Worm (Caenorhabditis elegans) whole organism, young adult: ENCODE data around the gene fbxa-15.

Source experiments
- B0019.2 ChIP-seq: fragments of 200-800 bp; sonication (Bioruptor generic); conservative IDR thresholded peaks from 2 replicates; pipeline ENCODE4 v1.3.6; 2022; ENCODE audit warnings: missing genetic modification reagents, missing genetic modification characterization, missing compliant biosample characterization
- B0261.1 ChIP-seq: sonication (generic microtip); optimal IDR thresholded peaks from 2 replicates; lab custom pipeline; 2016; ENCODE audit warnings: mild to moderate bottlenecking, missing genetic modification characterization, moderate library complexity, missing compliant biosample characterization
- C06A6.2 ChIP-seq: fragments of 200-800 bp; sonication (Bioruptor generic); conservative IDR thresholded peaks from 2 replicates; pipeline ENCODE4 v1.3.6; 2022; ENCODE audit warnings: missing genetic modification characterization, missing compliant biosample characterization
- C17E4.6 ChIP-seq: fragments of 200-800 bp; sonication (Bioruptor generic); IDR thresholded peaks from 2 replicates; pipeline ENCODE4 v1.3.6; 2022; ENCODE audit warnings: missing genetic modification reagents, missing genetic modification characterization, missing compliant biosample characterization
- F52B5.7 ChIP-seq: sonication (generic microtip); optimal IDR thresholded peaks from 2 replicates; lab custom pipeline; 2016; ENCODE audit warnings: mild to moderate bottlenecking, missing genetic modification characterization, missing compliant biosample characterization
- F55B11.4 ChIP-seq: sonication (generic microtip); optimal IDR thresholded peaks from 2 replicates; lab custom pipeline; 2016; ENCODE audit warnings: missing compliant biosample characterization, missing genetic modification characterization, borderline replicate concordance; ENCODE audit not compliant: insufficient read depth
- F57C9.4 ChIP-seq: sonication (generic microtip); optimal IDR thresholded peaks from 2 replicates; lab custom pipeline; 2017; ENCODE audit warnings: mild to moderate bottlenecking, missing genetic modification characterization, missing compliant biosample characterization
- K11D2.4 ChIP-seq: fragments of 200-800 bp; sonication (Bioruptor generic); IDR thresholded peaks from 2 replicates; pipeline ENCODE4 v1.3.6; 2022; ENCODE audit warnings: missing genetic modification reagents, missing genetic modification characterization, missing compliant biosample characterization
- Y67H2A.10 ChIP-seq: fragments of 200-800 bp; sonication (Bioruptor generic); conservative IDR thresholded peaks from 2 replicates; pipeline ENCODE4 v1.3.6; 2022; ENCODE audit warnings: missing genetic modification reagents, missing genetic modification characterization, missing compliant biosample characterization
- Y95B8A.8 ChIP-seq: fragments of 200-800 bp; sonication (Bioruptor generic); IDR thresholded peaks from 2 replicates; pipeline ENCODE4 v1.3.6; 2022; ENCODE audit warnings: missing genetic modification reagents, missing genetic modification characterization, missing compliant biosample characterization
- aptf-2 ChIP-seq: fragments of 200-800 bp; sonication (Bioruptor generic); conservative IDR thresholded peaks from 2 replicates; pipeline ENCODE4 v1.3.6; 2022; ENCODE audit warnings: missing genetic modification reagents, missing genetic modification characterization, missing compliant biosample characterization
- cebp-1 ChIP-seq, 2 experiments: fragments of 200-800 bp in 1 of 2; sonication (Bioruptor generic) in 1 of 2; sonication (generic microtip) in 1 of 2; IDR thresholded peaks in 1 of 2; optimal IDR thresholded peaks in 1 of 2; 2 replicates each; pipeline versions ENCODE4 v1.3.6 to Lab custom; 2017 to 2022; ENCODE audit warnings: missing compliant biosample characterization in 2 of 2, missing genetic modification characterization in 2 of 2, mild to moderate bottlenecking in 1 of 2, missing genetic modification reagents in 1 of 2, moderate library complexity in 1 of 2
- ceh-40 ChIP-seq: fragments of 200-800 bp; sonication (Bioruptor generic); IDR thresholded peaks from 2 replicates; pipeline ENCODE4 v1.3.6; 2022; ENCODE audit warnings: missing genetic modification characterization, missing compliant biosample characterization
- ceh-58 ChIP-seq: fragments of 200-800 bp; sonication (Bioruptor generic); IDR thresholded peaks from 2 replicates; pipeline ENCODE4 v1.3.6; 2022; ENCODE audit warnings: missing genetic modification characterization, missing compliant biosample characterization
- ekl-4 ChIP-seq: fragments of 200-800 bp; sonication (Bioruptor generic); IDR thresholded peaks from 2 replicates; pipeline ENCODE4 v1.3.6; 2022; ENCODE audit warnings: missing genetic modification reagents, missing genetic modification characterization, missing compliant biosample characterization
- him-1 ChIP-seq: sonication (generic microtip); optimal IDR thresholded peaks from 2 replicates; lab custom pipeline; 2016; ENCODE audit warnings: missing genotype, missing genetic modification reagents, missing genetic modification characterization, missing compliant biosample characterization
- hmg-1.2 ChIP-seq: fragments of 200-800 bp; sonication (Bioruptor generic); IDR thresholded peaks from 2 replicates; pipeline ENCODE4 v1.3.6; 2022; ENCODE audit warnings: missing genetic modification reagents, missing genetic modification characterization, missing compliant biosample characterization
- let-526 ChIP-seq: fragments of 200-800 bp; sonication (Bioruptor generic); IDR thresholded peaks from 2 replicates; pipeline ENCODE4 v1.3.6; 2022; ENCODE audit warnings: missing genetic modification reagents, missing genetic modification characterization, missing compliant biosample characterization
- let-607 ChIP-seq, 2 experiments: fragments of 200-800 bp in 1 of 2; sonication (Bioruptor generic) in 1 of 2; sonication (generic microtip) in 1 of 2; optimal IDR thresholded peaks; 2 replicates each; lab custom pipeline; 2016 to 2018; ENCODE audit warnings: mild to moderate bottlenecking in 2 of 2, missing compliant biosample characterization in 2 of 2, missing genetic modification characterization in 2 of 2, moderate library complexity in 2 of 2, missing genotype in 1 of 2
- madf-10 ChIP-seq: sonication (generic microtip); optimal IDR thresholded peaks from 2 replicates; lab custom pipeline; 2016; ENCODE audit warnings: mild to moderate bottlenecking, missing genetic modification characterization, missing compliant biosample characterization
- madf-3 ChIP-seq: fragments of 200-800 bp; sonication (Bioruptor generic); IDR thresholded peaks from 2 replicates; pipeline ENCODE4 v1.3.6; 2022; ENCODE audit warnings: missing genetic modification reagents, missing genetic modification characterization, missing compliant biosample characterization
- madf-6 ChIP-seq: fragments of 200-800 bp; sonication (Bioruptor generic); IDR thresholded peaks from 2 replicates; pipeline ENCODE4 v1.3.6; 2022; ENCODE audit warnings: missing genetic modification reagents, missing genetic modification characterization, missing compliant biosample characterization
- madf-8 ChIP-seq: fragments of 200-800 bp; sonication (Bioruptor generic); conservative IDR thresholded peaks from 2 replicates; pipeline ENCODE4 v1.3.6; 2022; ENCODE audit warnings: missing genetic modification reagents, missing genetic modification characterization, missing compliant biosample characterization
- mes-4 ChIP-seq: sonication (generic microtip); optimal IDR thresholded peaks from 2 replicates; lab custom pipeline; 2016; ENCODE audit warnings: missing genotype, missing genetic modification characterization, missing compliant biosample characterization
- nfyb-1 ChIP-seq: fragments of 200-800 bp; sonication (Bioruptor generic); IDR thresholded peaks from 2 replicates; pipeline ENCODE4 v1.3.6; 2022; ENCODE audit warnings: missing genetic modification reagents, missing genetic modification characterization, missing compliant biosample characterization
- nhr-80 ChIP-seq: sonication (generic microtip); optimal IDR thresholded peaks from 2 replicates; lab custom pipeline; 2016; ENCODE audit warnings: missing genetic modification characterization, missing compliant biosample characterization
- rcor-1 ChIP-seq: fragments of 200-800 bp; sonication (Bioruptor generic); IDR thresholded peaks from 2 replicates; pipeline ENCODE4 v1.3.6; 2022; ENCODE audit warnings: missing genetic modification reagents, missing genetic modification characterization, missing compliant biosample characterization
- sdz-38 ChIP-seq: sonication (generic microtip); optimal IDR thresholded peaks from 2 replicates; lab custom pipeline; 2016; ENCODE audit warnings: missing genotype, missing genetic modification characterization, missing compliant biosample characterization
- snpc-1.3 ChIP-seq: sonication (generic microtip); optimal IDR thresholded peaks from 2 replicates; lab custom pipeline; 2017; ENCODE audit warnings: missing genetic modification characterization, mild to moderate bottlenecking, missing compliant biosample characterization, antibody characterized with exemption, moderate library complexity, missing genotype, missing genetic modification reagents; ENCODE audit not compliant: insufficient read depth
- tbx-9 ChIP-seq: sonication (generic microtip); optimal IDR thresholded peaks from 2 replicates; lab custom pipeline; 2016; ENCODE audit warnings: borderline replicate concordance, missing genetic modification characterization, inconsistent platforms, missing compliant biosample characterization
- xnd-1 ChIP-seq: sonication (generic microtip); optimal IDR thresholded peaks from 2 replicates; lab custom pipeline; 2016; ENCODE audit warnings: missing genotype, missing genetic modification reagents, missing genetic modification characterization, missing compliant biosample characterization
- zim-3 ChIP-seq: sonication (generic microtip); optimal IDR thresholded peaks from 2 replicates; lab custom pipeline; 2017; ENCODE audit warnings: mild to moderate bottlenecking, missing genetic modification characterization, moderate library complexity, missing compliant biosample characterization
- ztf-6 ChIP-seq: fragments of 200-800 bp; sonication (Bioruptor generic); IDR thresholded peaks from 2 replicates; pipeline ENCODE4 v1.3.6; 2022; ENCODE audit warnings: missing genetic modification reagents, missing genetic modification characterization, missing compliant biosample characterization

The fbxa-15 gene

DNA sequence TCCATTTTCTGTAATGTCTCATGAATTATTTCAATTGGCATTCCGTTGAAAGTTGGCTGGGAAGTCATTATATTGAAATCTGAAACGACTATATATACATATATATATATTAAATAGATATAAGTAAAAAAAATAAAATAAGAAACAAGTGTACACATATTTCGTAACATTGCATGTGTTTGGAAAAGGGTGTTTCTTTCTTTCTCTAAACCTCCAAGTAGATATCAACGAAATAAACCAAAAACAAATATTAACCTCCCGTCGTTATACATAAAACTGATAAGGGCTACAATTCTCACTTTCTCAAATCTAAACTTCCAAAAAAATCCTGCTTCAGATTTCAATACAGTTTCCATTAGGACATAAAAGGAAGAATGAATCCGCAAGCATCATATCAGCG lies 13.3 kb downstream of the fbxa-15 start, which contains the start of gene fbxa-79:
Gene fbxa-79, minus strand, starts transcription at position 86 of the 400 bp plus-strand sequence.
- TF ChIP-seq nhr-80 (tag; lab: Kevin White, UChicago) (peak; percentile 36), F57C9.4 (tag; lab: Kevin White, UChicago) (no peak), tbx-9 (no peak), cebp-1 (GFP tag; IDR thresholded peaks at IDR 0.05; lab: Robert Waterston, UW) (peak; percentile 91), cebp-1 (tag; optimal IDR thresholded peaks at IDR 0.05; lab: Kevin White, UChicago) (peak; percentile 93)

DNA sequence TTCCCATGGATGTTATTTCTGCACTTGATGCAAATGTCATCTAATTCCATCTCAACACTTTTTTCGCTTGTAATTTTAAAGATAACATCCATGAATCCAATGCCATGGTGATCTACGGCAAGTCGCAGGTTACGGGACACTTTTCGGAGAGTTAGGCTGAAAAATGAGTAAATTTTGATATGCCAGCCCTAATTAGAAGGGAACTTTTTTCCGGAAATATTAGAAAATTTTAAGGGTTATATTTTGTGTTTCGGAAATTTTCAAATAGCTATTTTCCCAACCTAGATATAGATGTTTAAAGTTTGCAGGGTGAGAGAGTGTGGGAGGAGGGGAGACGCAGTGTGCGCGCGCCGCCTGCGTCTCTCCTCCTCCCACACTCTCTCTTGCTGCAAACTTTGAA lies 14.1 kb downstream of the fbxa-15 start:
- TF ChIP-seq hmg-1.2 (GFP tag; lab: Robert Waterston, UW) (peak; percentile 84), nfyb-1 (no peak), madf-6 (GFP tag; lab: Robert Waterston, UW) (no peak)

ce11 chrIII:1303414-1303813 lies 18.0 kb downstream of the fbxa-15 start, which contains the start of gene fbxa-75:
Gene fbxa-75 (plus strand): TSS chrIII:1303714.
- TF ChIP-seq C17E4.6, result no peak
- no peak for TF ChIP-seq mes-4 (tag; lab: Kevin White, UChicago)
- TF ChIP-seq ekl-4 (GFP tag; lab: Robert Waterston, UW), result no peak
- TF ChIP-seq xnd-1 (tag; lab: Kevin White, UChicago), result no peak
- TF ChIP-seq F52B5.7 (tag; lab: Kevin White, UChicago), result no peak
- TF ChIP-seq ceh-40 (GFP tag; lab: Robert Waterston, UW), result no peak
- no peak for TF ChIP-seq K11D2.4
- TF ChIP-seq let-607 (tag; optimal IDR thresholded peaks at IDR 0.05; lab: Kevin White, UChicago), result no peak
- no peak for TF ChIP-seq B0261.1 (tag; lab: Kevin White, UChicago)
- no peak for TF ChIP-seq Y95B8A.8 (GFP tag; lab: Robert Waterston, UW)
- TF ChIP-seq ztf-6 (GFP tag; lab: Robert Waterston, UW), result no peak
- no peak for TF ChIP-seq him-1 (tag; lab: Kevin White, UChicago)
- TF ChIP-seq Y67H2A.10 (GFP tag; lab: Robert Waterston, UW), result no peak
- TF ChIP-seq sdz-38, result no peak
- TF ChIP-seq aptf-2 (GFP tag; lab: Robert Waterston, UW), result no peak
- TF ChIP-seq C06A6.2, result no peak

DNA sequence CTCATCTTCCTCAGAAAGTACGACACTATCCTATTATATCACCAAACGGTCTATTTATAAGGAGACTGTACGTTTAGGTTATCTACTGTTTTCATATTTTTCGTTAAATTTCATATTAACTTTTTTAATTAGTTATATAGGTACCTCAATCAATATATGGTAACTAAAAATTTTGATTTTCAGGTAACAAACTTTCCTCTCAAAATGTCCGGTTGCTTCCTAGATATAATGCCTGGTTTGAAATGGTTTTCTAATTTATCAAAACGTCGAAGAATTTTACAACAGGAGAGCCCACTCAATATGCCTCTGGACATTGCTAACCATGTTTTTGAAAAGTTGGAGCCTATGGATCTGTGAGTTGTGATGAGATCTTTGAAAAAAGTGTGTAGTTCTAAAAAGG lies 23.9 kb downstream of the fbxa-15 start, which contains the start of gene fbxa-28:
Gene fbxa-28, plus strand, starts transcription at position 301 of the 400 bp plus-strand sequence.
- no peak for TF ChIP-seq madf-8
- TF ChIP-seq F55B11.4 (tag; lab: Kevin White, UChicago), result no peak
- no peak for TF ChIP-seq let-526 (GFP tag; lab: Robert Waterston, UW)
- no peak for TF ChIP-seq Y95B8A.8 (GFP tag; lab: Robert Waterston, UW)
- TF ChIP-seq madf-3, result no peak
- TF ChIP-seq madf-10 (tag; lab: Kevin White, UChicago), result no peak
- no peak for TF ChIP-seq ekl-4 (GFP tag; lab: Robert Waterston, UW)
- TF ChIP-seq snpc-1.3, result no peak
- no peak for TF ChIP-seq ceh-58 (GFP tag; lab: Robert Waterston, UW)
- no peak for TF ChIP-seq C06A6.2
- no peak for TF ChIP-seq tbx-9
- TF ChIP-seq rcor-1 (GFP tag; lab: Robert Waterston, UW), result no peak
- TF ChIP-seq B0019.2 (GFP tag; lab: Robert Waterston, UW), result no peak
- no peak for TF ChIP-seq F57C9.4 (tag; lab: Kevin White, UChicago)
- no peak for TF ChIP-seq zim-3
- no peak for TF ChIP-seq Y67H2A.10 (GFP tag; lab: Robert Waterston, UW)
